1 fruit fly cellular context compared by ENCODE assay signal in genomic region chr2L:13079483-13079882, dm6.
TF ChIP-seq lines count a peak whose summit lies in the region.

No protein-coding gene starts in this region.

TF ChIP-seq in whole organism, embryonic, 481 proteins besides CTCF, POLR2A, EP300 and RAD21 (continued from another document):
- TF ChIP-seq jing (GFP tag; optimal IDR thresholded peaks at IDR 0.05; lab: Kevin White, UChicago) (no peak), CG16813 (GFP tag; IDR thresholded peaks at IDR 0.05; lab: Robert Waterston, UW; ENCODE audit: partially characterized antibody) (no peak)
